Fruit fly (Drosophila melanogaster) whole organism, pupa: ENCODE measurements around the gene nmd.

Experiments used
- CG8159 ChIP-seq: fragments of 200-800 bp; sonication (Bioruptor generic); optimal IDR thresholded peaks from 3 replicates; lab custom pipeline; 2018; ENCODE audit warnings: missing biosample characterization, mild to moderate bottlenecking, missing genetic modification characterization, moderate library complexity
- CG8301 ChIP-seq: fragments of 200-800 bp; sonication (Bioruptor generic); optimal IDR thresholded peaks from 2 replicates; lab custom pipeline; 2018; ENCODE audit warnings: missing biosample characterization, mild to moderate bottlenecking, missing genetic modification characterization

DNA sequence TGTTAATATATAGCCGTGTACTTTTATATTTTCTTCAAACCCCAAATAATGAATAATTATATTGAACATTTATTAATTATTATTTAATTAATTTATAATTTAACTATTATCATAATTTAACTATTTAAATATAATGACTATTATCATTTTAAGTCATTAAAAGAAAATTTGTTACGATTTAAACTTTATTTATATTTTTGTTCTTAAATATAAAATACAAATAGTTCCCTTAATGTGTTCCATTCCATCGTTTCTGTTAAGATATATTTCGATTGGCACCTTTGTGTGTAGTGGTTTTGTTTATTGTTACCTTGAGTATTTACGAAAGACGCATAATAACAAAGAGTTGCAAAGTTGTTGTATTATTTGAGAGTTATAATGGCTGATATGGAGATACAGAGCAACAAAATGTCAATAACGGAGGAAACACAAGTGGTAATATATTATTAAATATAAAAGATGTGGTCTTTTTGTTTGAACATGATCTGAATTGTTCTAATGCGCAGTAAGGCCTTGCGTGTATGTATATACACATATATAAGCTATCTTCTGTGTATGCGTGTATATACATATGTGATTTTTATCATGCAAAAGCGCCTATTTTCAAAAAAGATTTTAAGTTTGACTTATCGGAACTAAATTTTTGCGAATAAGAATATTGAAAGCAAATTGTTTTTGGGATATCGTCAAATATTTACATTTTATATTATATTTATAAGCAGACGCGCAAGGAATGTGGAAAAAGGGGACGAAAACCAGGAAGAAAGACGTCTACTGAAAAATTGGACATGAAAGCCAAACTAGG lies 39.7 kb downstream of the nmd start, which contains the start of gene REPTOR-BP:
- TF ChIP-seq CG8301 (tag; lab: Kevin White, UChicago) (no peak), CG8159 (no peak)
